Worm (Caenorhabditis elegans) whole organism, early embryonic: ENCODE results near the gene ZK218.1.

Experiments used
- B0310.2 ChIP-seq: sonication (generic microtip); optimal IDR thresholded peaks from 2 replicates; lab custom pipeline; 2016; ENCODE audit warnings: mild to moderate bottlenecking, missing genetic modification characterization, missing compliant biosample characterization
- aly-1 ChIP-seq: sonication (generic microtip); optimal IDR thresholded peaks from 2 replicates; lab custom pipeline; 2016; ENCODE audit warnings: missing genetic modification characterization, missing compliant biosample characterization
- ama-1 ChIP-seq: fragments of 150-350 bp; optimal IDR thresholded peaks from 2 replicates; lab custom pipeline; 2014
- ceh-13 ChIP-seq: fragments of 200-800 bp; sonication (Bioruptor generic); optimal IDR thresholded peaks from 2 replicates; lab custom pipeline; 2018; ENCODE audit warnings: mild to moderate bottlenecking, missing genetic modification characterization, missing compliant biosample characterization
- ceh-36 ChIP-seq: sonication (generic microtip); optimal IDR thresholded peaks from 2 replicates; lab custom pipeline; 2016; ENCODE audit warnings: missing genetic modification characterization, inconsistent platforms, missing compliant biosample characterization
- flt-1 ChIP-seq: fragments of 200-800 bp; sonication (Bioruptor generic); IDR thresholded peaks from 2 replicates; pipeline ENCODE4 v1.3.6; 2022; ENCODE audit warnings: missing genetic modification characterization, missing compliant biosample characterization
- hmbx-1 ChIP-seq: sonication (generic microtip); optimal IDR thresholded peaks from 2 replicates; lab custom pipeline; 2016; ENCODE audit warnings: mild to moderate bottlenecking, missing genetic modification characterization, missing compliant biosample characterization
- hmg-4 ChIP-seq: fragments of 200-800 bp; sonication (Bioruptor generic); optimal IDR thresholded peaks from 2 replicates; lab custom pipeline; 2018; ENCODE audit warnings: mild to moderate bottlenecking, missing genetic modification characterization, missing compliant biosample characterization
- pes-1 ChIP-seq: fragments of 200-800 bp; sonication (Bioruptor generic); IDR thresholded peaks from 2 replicates; pipeline ENCODE4 v1.3.6; 2022; ENCODE audit warnings: missing genetic modification reagents, missing genetic modification characterization, missing compliant biosample characterization
- scrt-1 ChIP-seq: fragments of 200-800 bp; sonication (Bioruptor generic); IDR thresholded peaks from 2 replicates; pipeline ENCODE4 v1.3.6; 2022; ENCODE audit warnings: missing genetic modification characterization, missing compliant biosample characterization
- sea-1 ChIP-seq: fragments of 200-800 bp; sonication (Bioruptor generic); conservative IDR thresholded peaks from 2 replicates; pipeline ENCODE4 v1.3.6; 2022; ENCODE audit warnings: missing genetic modification characterization, missing compliant biosample characterization
- tbx-37 ChIP-seq: fragments of 200-800 bp; sonication (Bioruptor generic); conservative IDR thresholded peaks from 2 replicates; pipeline ENCODE4 v1.3.6; 2022; ENCODE audit warnings: missing genetic modification reagents, missing genetic modification characterization, missing compliant biosample characterization

DNA sequence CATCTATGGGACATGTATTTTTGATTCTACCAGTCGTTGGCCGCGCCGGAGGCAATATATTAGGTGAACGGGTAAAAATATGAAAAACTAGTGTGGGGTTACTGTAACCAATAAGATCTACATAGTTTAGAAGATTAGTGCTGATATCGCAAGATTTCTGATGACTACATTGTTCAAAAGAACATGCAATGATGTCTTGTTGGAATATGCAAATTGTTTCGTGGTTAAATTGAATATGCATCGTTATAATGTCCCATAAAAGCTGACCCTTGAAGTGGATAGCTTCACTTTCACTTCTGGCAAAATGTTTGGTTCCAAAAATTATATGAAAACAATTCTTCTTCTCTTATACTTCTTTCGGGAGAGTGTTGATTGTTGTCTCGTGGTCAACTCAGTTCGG is 47.9 kb upstream of the ZK218.1 start, which contains the start of gene F28B1.2:
- TF ChIP-seq sea-1 (GFP tag; lab: Robert Waterston, UW), result no peak
- TF ChIP-seq pes-1 (GFP tag; lab: Robert Waterston, UW), result no peak
- TF ChIP-seq ama-1 (lab: Kevin White, UChicago), result no peak
- TF ChIP-seq flt-1 (GFP tag; lab: Robert Waterston, UW), result no peak
- TF ChIP-seq hmg-4 (GFP tag; lab: Kevin White, UChicago), result no peak
- TF ChIP-seq aly-1 (tag; lab: Kevin White, UChicago), result no peak
- no peak for TF ChIP-seq hmbx-1
- TF ChIP-seq scrt-1, result no peak
- TF ChIP-seq ceh-36 (tag; lab: Kevin White, UChicago), result no peak
- TF ChIP-seq B0310.2 (tag; lab: Kevin White, UChicago), result no peak
- no peak for TF ChIP-seq ceh-13 (GFP tag; lab: Kevin White, UChicago)
- no peak for TF ChIP-seq tbx-37 (GFP tag; lab: Robert Waterston, UW)
